Worm (Caenorhabditis elegans): ENCODE results near the gene F46G10.4.

ce11 chrX:13306869-13307446, 26.9 kb upstream of the F46G10.4 start:
- TF ChIP-seq ama-1 (optimal IDR thresholded peaks at IDR 0.05) (no peak), hmg-4 (GFP tag; optimal IDR thresholded peaks at IDR 0.05) (no peak), aly-1 (tag; optimal IDR thresholded peaks at IDR 0.05) (peak; percentile 85), tra-4 (tag; optimal IDR thresholded peaks at IDR 0.05) (peak; percentile 90), ceh-36 (tag; optimal IDR thresholded peaks at IDR 0.05) (peak; percentile 94), flt-1 (GFP tag; IDR thresholded peaks at IDR 0.05) (peak; percentile 95), hmbx-1 (tag; optimal IDR thresholded peaks at IDR 0.05) (peak; percentile 86), hnd-1 (tag; optimal IDR thresholded peaks at IDR 0.05) (peak; percentile 89), sea-1 (GFP tag; conservative IDR thresholded peaks at IDR 0.05) (peak; percentile 93), scrt-1 (GFP tag; IDR thresholded peaks at IDR 0.05) (peak; percentile 95)

Measured in whole organism, early embryonic.